Fruit fly (Drosophila melanogaster) whole organism, embryonic: Measurements from ENCODE around the gene CG13067.

Source experiments
- Awh ChIP-seq: fragments of 200-800 bp; sonication (Bioruptor generic); IDR thresholded peaks from 2 replicates; pipeline ENCODE4, ENCODE4 v1.3.6; 2022; ENCODE audit warnings: missing biosample characterization, missing genetic modification characterization
- CG11456 ChIP-seq: fragments of 200-800 bp; sonication (Bioruptor generic); IDR thresholded peaks from 3 replicates; pipeline ENCODE4 v1.3.6; 2022; ENCODE audit warnings: missing biosample characterization, missing genetic modification characterization
- CG3407 ChIP-seq: fragments of 200-800 bp; sonication (Bioruptor generic); optimal IDR thresholded peaks from 2 replicates; lab custom pipeline; 2018; ENCODE audit warnings: missing biosample characterization, mild to moderate bottlenecking, missing genetic modification characterization
- Hr39 ChIP-seq: fragments of >200 bp; optimal IDR thresholded peaks from 2 replicates; lab custom pipeline; 2017
- chinmo ChIP-seq: fragments of 200-800 bp; sonication (Bioruptor generic); IDR thresholded peaks from 4 replicates; pipeline ENCODE4 v1.3.6; 2022; ENCODE audit warnings: missing biosample characterization, missing genetic modification characterization; ENCODE audit not compliant: partially characterized antibody
- inv ChIP-seq: fragments of 200-800 bp; sonication (Bioruptor generic); IDR thresholded peaks from 2 replicates; pipeline ENCODE4 v1.3.6; 2022; ENCODE audit warnings: missing biosample characterization, missing genetic modification characterization; ENCODE audit not compliant: partially characterized antibody
- phol ChIP-seq: fragments of 200-800 bp; sonication (Bioruptor generic); optimal IDR thresholded peaks from 3 replicates; lab custom pipeline; 2018; ENCODE audit warnings: missing biosample characterization, mild to moderate bottlenecking, missing genetic modification characterization, moderate library complexity
- tup ChIP-seq: fragments of 200-800 bp; sonication (Bioruptor generic); optimal IDR thresholded peaks from 2 replicates; lab custom pipeline; 2016; ENCODE audit warnings: missing biosample characterization, mild to moderate bottlenecking, missing genetic modification characterization, moderate library complexity

DNA sequence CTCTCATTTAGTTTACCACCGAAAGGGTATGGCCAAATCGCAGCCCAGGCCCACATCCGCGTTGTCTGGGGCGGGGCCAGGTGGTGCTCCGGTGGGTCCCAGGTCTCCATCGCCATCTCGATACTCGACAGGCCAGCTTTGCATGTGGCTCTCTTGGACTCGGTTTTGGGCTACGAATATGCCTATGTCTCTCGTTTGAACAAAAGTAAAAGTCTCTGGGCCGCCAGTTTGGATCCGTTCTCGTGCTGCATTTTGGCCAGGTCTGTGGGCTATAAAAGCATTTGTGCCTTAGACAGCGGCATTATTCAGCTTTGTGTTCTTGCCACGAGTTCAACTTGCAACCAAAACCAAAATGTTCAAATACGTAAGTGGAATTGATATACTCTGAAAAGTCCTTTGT, 6.1 kb downstream of the CG13067 start, which contains the start of gene CG13065:
- no peak for TF ChIP-seq phol (tag; lab: Kevin White, UChicago)
- no peak for TF ChIP-seq CG11456 (GFP tag; lab: Robert Waterston, UW)
- no peak for TF ChIP-seq Awh (GFP tag; lab: Robert Waterston, UW)
- no peak for TF ChIP-seq chinmo (GFP tag; lab: Robert Waterston, UW)
- no peak for TF ChIP-seq tup (GFP tag; lab: Kevin White, UChicago)
- no peak for TF ChIP-seq CG3407 (GFP tag; lab: Kevin White, UChicago)
- no peak for TF ChIP-seq Hr39 (lab: Kevin White, UChicago)
- no peak for TF ChIP-seq inv (GFP tag; lab: Robert Waterston, UW)
